Worm (Caenorhabditis elegans): Measurements from ENCODE around the gene C56E6.2.

C56E6.2 gene

DNA sequence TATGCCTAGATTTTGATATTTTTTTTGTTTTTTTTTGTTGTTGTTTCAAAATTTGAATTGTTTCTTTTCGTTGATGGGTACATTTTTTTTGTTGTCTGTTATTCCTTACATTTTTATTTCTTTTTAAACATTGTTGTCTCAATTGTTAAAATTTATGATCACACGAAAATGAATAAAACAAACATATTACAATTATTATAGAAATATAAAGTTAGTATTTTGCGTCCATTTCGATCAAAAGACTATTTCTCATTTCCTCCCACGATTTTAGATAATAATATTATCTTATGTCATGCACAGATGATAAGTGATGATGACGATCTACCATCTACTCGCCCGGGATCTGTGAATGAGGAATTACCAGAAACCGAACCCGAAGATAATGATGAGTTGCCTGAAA is 29.9 kb downstream of the C56E6.2 start, which contains the start of gene wrn-1:
TSS of gene wrn-1 (plus strand) at position 301 of the 400 bp plus-strand sequence.
- TF ChIP-seq repo-1 (tag; optimal IDR thresholded peaks at IDR 0.05) (no peak), tbp1 (GFP tag; optimal IDR thresholded peaks at IDR 0.05) (no peak), ama-1 (optimal IDR thresholded peaks at IDR 0.05) (no peak), ama-1 (GFP tag; optimal IDR thresholded peaks at IDR 0.05) (no peak), pbrm-1 (GFP tag; IDR thresholded peaks at IDR 0.05) (no peak), B0019.2 (GFP tag; conservative IDR thresholded peaks at IDR 0.05) (no peak), egl-18 (GFP tag; IDR thresholded peaks at IDR 0.05) (no peak), ztf-25 (GFP tag; IDR thresholded peaks at IDR 0.05) (no peak), F55B11.4 (tag; optimal IDR thresholded peaks at IDR 0.05; ENCODE audit: borderline replicate concordance, insufficient read depth) (no peak), snpc-4 (GFP tag; optimal IDR thresholded peaks at IDR 0.05) (no peak), snpc-4 (tag; optimal IDR thresholded peaks at IDR 0.05) (no peak), attf-6 (GFP tag; IDR thresholded peaks at IDR 0.05) (no peak), nhr-90 (tag; optimal IDR thresholded peaks at IDR 0.05) (no peak)

DNA sequence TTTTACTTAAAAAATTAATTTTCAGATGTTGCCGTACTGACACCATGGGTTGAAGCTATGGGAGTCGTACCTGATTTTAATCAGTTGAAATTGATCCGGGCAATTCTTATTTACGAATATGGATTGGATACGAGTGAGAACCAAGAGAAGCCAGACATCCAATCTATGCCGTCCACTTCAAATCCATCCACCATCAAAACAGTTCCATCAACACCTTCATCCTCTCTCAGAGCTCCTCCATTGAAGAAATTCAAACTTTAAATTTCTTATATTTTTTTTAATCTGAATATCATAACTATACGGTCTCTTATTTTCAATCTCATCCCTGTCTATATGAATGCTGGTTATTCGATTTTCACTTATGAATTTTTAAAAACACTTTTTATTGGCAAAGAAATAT is 34.2 kb downstream of the C56E6.2 start:
- TF ChIP-seq chd-7 (tag; optimal IDR thresholded peaks at IDR 0.05) = no peak
- no peak for TF ChIP-seq hlh-26 (GFP tag; conservative IDR thresholded peaks at IDR 0.05)
- TF ChIP-seq pbrm-1 (GFP tag; IDR thresholded peaks at IDR 0.05) = 0 out of 2 replicates have a peak, but pooled peaks have one; percentile 32
- TF ChIP-seq Y95B8A.8 (GFP tag; IDR thresholded peaks at IDR 0.05) = 0 out of 2 replicates have a peak, but pooled peaks have one; percentile 27
- TF ChIP-seq tbp1 (GFP tag; optimal IDR thresholded peaks at IDR 0.05) = peak; percentile 10
- peak; percentile 34; the same call in 1 of the 2 replicates for TF ChIP-seq lir-1 (GFP tag; conservative IDR thresholded peaks at IDR 0.05)
- TF ChIP-seq ama-1 (optimal IDR thresholded peaks at IDR 0.05) = peak; percentile 75
- TF ChIP-seq ama-1 (GFP tag; optimal IDR thresholded peaks at IDR 0.05) = no peak
- TF ChIP-seq nfyb-1 (GFP tag; IDR thresholded peaks at IDR 0.05) = peak; percentile 73
- TF ChIP-seq rpc-1 (optimal IDR thresholded peaks at IDR 0.05) = no peak
- no peak for TF ChIP-seq rpc-1 (tag; optimal IDR thresholded peaks at IDR 0.05)
- no peak for TF ChIP-seq F37B4.10 (GFP tag; IDR thresholded peaks at IDR 0.05)
- TF ChIP-seq F33H1.4 (GFP tag; IDR thresholded peaks at IDR 0.05) = no peak
- TF ChIP-seq lin-35 (GFP tag; optimal IDR thresholded peaks at IDR 0.05) = no peak
- TF ChIP-seq ztf-22 (GFP tag; optimal IDR thresholded peaks at IDR 0.05) = no peak
- TF ChIP-seq cebp-1 (GFP tag; IDR thresholded peaks at IDR 0.05) = 0 out of 2 replicates have a peak, but pooled peaks have one; percentile 29
- peak; percentile 59 for TF ChIP-seq cebp-1 (tag; optimal IDR thresholded peaks at IDR 0.05)
- TF ChIP-seq K11D2.4 (GFP tag; IDR thresholded peaks at IDR 0.05) = 0 out of 2 replicates have a peak, but pooled peaks have one; percentile 41
- peak; percentile 26; the same call in 1 of the 2 replicates for TF ChIP-seq hmg-1.2 (GFP tag; IDR thresholded peaks at IDR 0.05)
- no peak for TF ChIP-seq nfya-1 (tag; optimal IDR thresholded peaks at IDR 0.05; ENCODE audit: borderline replicate concordance, insufficient read depth)
- TF ChIP-seq akir-1 (GFP tag; optimal IDR thresholded peaks at IDR 0.05) = no peak
- 0 out of 2 replicates have a peak, but pooled peaks have one; percentile 16 for TF ChIP-seq B0019.2 (GFP tag; conservative IDR thresholded peaks at IDR 0.05)
- TF ChIP-seq let-526 (GFP tag; IDR thresholded peaks at IDR 0.05) = no peak
- peak; percentile 60 for TF ChIP-seq ekl-4 (GFP tag; IDR thresholded peaks at IDR 0.05)
- 0 out of 2 replicates have a peak, but pooled peaks have one; percentile 7 for TF ChIP-seq C17E4.6 (GFP tag; IDR thresholded peaks at IDR 0.05)
- peak; percentile 52 for TF ChIP-seq mel-28 (tag; optimal IDR thresholded peaks at IDR 0.05; ENCODE audit: borderline replicate concordance)
- TF ChIP-seq dox-1 (GFP tag; IDR thresholded peaks at IDR 0.05) = 0 out of 2 replicates have a peak, but pooled peaks have one; percentile 18
- TF ChIP-seq Y53G8AR.9 (GFP tag; conservative IDR thresholded peaks at IDR 0.05) = peak; percentile 79
- TF ChIP-seq nhr-120 (GFP tag; IDR thresholded peaks at IDR 0.05) = no peak
- TF ChIP-seq repo-1 (tag; optimal IDR thresholded peaks at IDR 0.05) = peak; percentile 64
- TF ChIP-seq tlf-1 (GFP tag; optimal IDR thresholded peaks at IDR 0.05) = peak; percentile 28
- no peak for TF ChIP-seq nhr-27 (tag; optimal IDR thresholded peaks at IDR 0.05)
